Fruit fly (Drosophila melanogaster) whole organism: Measurements from ENCODE around the gene CG43295.

Experiments used
- Dll ChIP-seq: fragments of >200 bp; optimal IDR thresholded peaks from 2 replicates; lab custom pipeline; 2017
- pan ChIP-seq: fragments of >200 bp; optimal IDR thresholded peaks from 2 replicates; lab custom pipeline; 2017
- psq ChIP-seq: fragments of >200 bp; optimal IDR thresholded peaks from 2 replicates; lab custom pipeline; 2017
- usp ChIP-seq: fragments of >200 bp; optimal IDR thresholded peaks from 2 replicates; lab custom pipeline; 2017; ENCODE audit warnings: missing biosample characterization, missing genetic modification characterization, mixed read lengths

dm6 chr3L:16082251-16082650 lies 23.4 kb upstream of the CG43295 start, which contains the start of gene CG33258:
- TF ChIP-seq usp (GFP tag; lab: Kevin White, UChicago) (no peak), pan (lab: Kevin White, UChicago) (no peak), Dll (no peak), psq (lab: Kevin White, UChicago) (no peak)
